Worm (Caenorhabditis elegans) whole organism, L4/young adult: ENCODE data around the gene C11E4.8.

ENCODE experiments used
- W03F9.2 ChIP-seq: fragments of 150-350 bp; optimal IDR thresholded peaks from 2 replicates; lab custom pipeline; 2014; ENCODE audit warnings: missing biosample characterization, missing genetic modification characterization
- dao-5 ChIP-seq: sonication (generic microtip); optimal IDR thresholded peaks from 2 replicates; lab custom pipeline; 2016; ENCODE audit warnings: missing genotype, missing genetic modification characterization, moderate library complexity, missing compliant biosample characterization
- him-1 ChIP-seq: sonication (generic microtip); optimal IDR thresholded peaks from 2 replicates; lab custom pipeline; 2016; ENCODE audit warnings: missing genotype, missing genetic modification reagents, missing genetic modification characterization, missing compliant biosample characterization

- TF ChIP-seq dao-5 (tag; lab: Kevin White, UChicago): no peak
- no peak for TF ChIP-seq him-1 (tag; lab: Kevin White, UChicago)
- TF ChIP-seq W03F9.2 (tag; lab: Kevin White, UChicago): no peak
These were observed 16.9 kb downstream of the C11E4.8 start for ce11 chrX:9637137-9637536.
